Fruit fly (Drosophila melanogaster) whole organism, prepupa: ENCODE data around the gene Cpr66Cb.

Experiments
- Blimp-1 ChIP-seq: fragments of 200-800 bp; sonication (Bioruptor generic); optimal IDR thresholded peaks from 3 replicates; lab custom pipeline; 2017; ENCODE audit warnings: missing biosample characterization, missing genetic modification characterization, mild to moderate bottlenecking, moderate library complexity, missing genetic modification reagents
- CG11762 ChIP-seq: fragments of 200-800 bp; sonication (Bioruptor generic); optimal IDR thresholded peaks from 3 replicates; lab custom pipeline; 2016; ENCODE audit warnings: missing biosample characterization, missing genetic modification characterization; ENCODE audit not compliant: insufficient read depth
- CG15336 ChIP-seq: fragments of 200-800 bp; sonication (Bioruptor generic); IDR thresholded peaks from 2 replicates; pipeline ENCODE4 v1.3.6; 2022; ENCODE audit warnings: missing biosample characterization, missing genetic modification characterization
- CG1621 ChIP-seq: fragments of 200-800 bp; sonication (Bioruptor generic); optimal IDR thresholded peaks from 3 replicates; lab custom pipeline; 2018; ENCODE audit warnings: missing biosample characterization, mild to moderate bottlenecking, missing genetic modification characterization
- CG16779 ChIP-seq: fragments of 200-800 bp; sonication (Bioruptor generic); optimal IDR thresholded peaks from 3 replicates; lab custom pipeline; 2017; ENCODE audit warnings: missing biosample characterization, mild to moderate bottlenecking, missing genetic modification characterization
- CG31627 ChIP-seq: fragments of 200-800 bp; sonication (Bioruptor generic); optimal IDR thresholded peaks from 3 replicates; lab custom pipeline; 2016; ENCODE audit warnings: missing biosample characterization, missing genetic modification characterization
- CG32006 ChIP-seq: fragments of 200-800 bp; sonication (Bioruptor generic); optimal IDR thresholded peaks from 3 replicates; lab custom pipeline; 2017; ENCODE audit warnings: missing biosample characterization, mild to moderate bottlenecking, missing genetic modification characterization
- CG3919 ChIP-seq: fragments of 200-800 bp; sonication (Bioruptor generic); optimal IDR thresholded peaks from 3 replicates; lab custom pipeline; 2016; ENCODE audit warnings: missing biosample characterization, missing genetic modification characterization
- CG4318 ChIP-seq: fragments of 200-800 bp; sonication (Bioruptor generic); optimal IDR thresholded peaks from 3 replicates; lab custom pipeline; 2017; ENCODE audit warnings: missing biosample characterization, mild to moderate bottlenecking, missing genetic modification characterization
- CG6163 ChIP-seq: fragments of 200-800 bp; sonication (Bioruptor generic); IDR thresholded peaks from 3 replicates; pipeline ENCODE4 v1.3.6; 2022; ENCODE audit warnings: missing biosample characterization, missing genetic modification characterization
- CG6276 ChIP-seq: fragments of 200-800 bp; sonication (Bioruptor generic); optimal IDR thresholded peaks from 2 replicates; lab custom pipeline; 2017; ENCODE audit warnings: missing biosample characterization, mild to moderate bottlenecking, missing genetic modification characterization
- CG6792 ChIP-seq: fragments of 200-800 bp; sonication (Bioruptor generic); optimal IDR thresholded peaks from 3 replicates; lab custom pipeline; 2016; ENCODE audit warnings: missing biosample characterization, missing genetic modification characterization
- CG6808 ChIP-seq: fragments of 200-800 bp; sonication (Bioruptor generic); optimal IDR thresholded peaks from 3 replicates; lab custom pipeline; 2017; ENCODE audit warnings: missing biosample characterization, missing genetic modification characterization, mild to moderate bottlenecking, moderate library complexity, missing genetic modification reagents
- CG6854 ChIP-seq: fragments of 200-800 bp; sonication (Bioruptor generic); optimal IDR thresholded peaks from 2 replicates; lab custom pipeline; 2017; ENCODE audit warnings: missing biosample characterization, mild to moderate bottlenecking, missing genetic modification characterization
- CG7368 ChIP-seq: fragments of 200-800 bp; sonication (Bioruptor generic); optimal IDR thresholded peaks from 3 replicates; lab custom pipeline; 2016; ENCODE audit warnings: missing biosample characterization, missing genetic modification characterization
- CG8119 ChIP-seq: fragments of 200-800 bp; sonication (Bioruptor generic); IDR thresholded peaks from 3 replicates; pipeline ENCODE4 v1.3.6; 2022; ENCODE audit warnings: missing biosample characterization, missing genetic modification characterization
- CG8319 ChIP-seq: fragments of 200-800 bp; sonication (Bioruptor generic); optimal IDR thresholded peaks from 3 replicates; lab custom pipeline; 2016; ENCODE audit warnings: missing biosample characterization, missing genetic modification characterization
- CG8632 ChIP-seq: fragments of 200-800 bp; sonication (Bioruptor generic); optimal IDR thresholded peaks from 3 replicates; lab custom pipeline; 2016; ENCODE audit warnings: missing biosample characterization, missing genetic modification characterization
- CG9139 ChIP-seq: fragments of 200-800 bp; sonication (Bioruptor generic); optimal IDR thresholded peaks from 3 replicates; lab custom pipeline; 2017; ENCODE audit warnings: missing biosample characterization, mild to moderate bottlenecking, missing genetic modification characterization
- Eip75B ChIP-seq: fragments of 200-800 bp; sonication (Bioruptor generic); optimal IDR thresholded peaks from 3 replicates; lab custom pipeline; 2016; ENCODE audit warnings: missing biosample characterization, missing genetic modification characterization
- Eip78C ChIP-seq: fragments of 200-800 bp; sonication (Bioruptor generic); peaks from one replicate; lab custom pipeline; 2016; ENCODE audit warnings: missing biosample characterization, missing genetic modification characterization
- Ets21C ChIP-seq: fragments of 200-800 bp; sonication (Bioruptor generic); optimal IDR thresholded peaks from 3 replicates; lab custom pipeline; 2016; ENCODE audit warnings: missing biosample characterization, missing genetic modification characterization
- Ets96B ChIP-seq: fragments of 200-800 bp; optimal IDR thresholded peaks from 2 replicates; lab custom pipeline; 2019; ENCODE audit warnings: missing biosample characterization, mild to moderate bottlenecking, missing genetic modification characterization, moderate library complexity
- Gug ChIP-seq: fragments of 200-800 bp; sonication (Bioruptor generic); IDR thresholded peaks from 2 replicates; pipeline ENCODE4 v1.3.6; 2022; ENCODE audit warnings: missing biosample characterization, missing genetic modification characterization
- Hr38 ChIP-seq: sonication (Bioruptor generic); optimal IDR thresholded peaks from 2 replicates; lab custom pipeline; 2016; ENCODE audit warnings: missing biosample characterization, missing genetic modification characterization
- Hr39 ChIP-seq: fragments of 200-800 bp; sonication (Bioruptor generic); optimal IDR thresholded peaks from 2 replicates; lab custom pipeline; 2016; ENCODE audit warnings: missing biosample characterization, missing genetic modification characterization
- Lpt ChIP-seq: fragments of 200-800 bp; sonication (Bioruptor generic); optimal IDR thresholded peaks from 3 replicates; lab custom pipeline; 2016; ENCODE audit warnings: missing biosample characterization, missing genetic modification characterization
- Met ChIP-seq: fragments of 200-800 bp; sonication (Bioruptor generic); optimal IDR thresholded peaks from 3 replicates; lab custom pipeline; 2016; ENCODE audit warnings: missing biosample characterization, missing genetic modification characterization
- Smox ChIP-seq: fragments of 200-800 bp; sonication (Bioruptor generic); optimal IDR thresholded peaks from 3 replicates; lab custom pipeline; 2016; ENCODE audit warnings: missing biosample characterization, missing genetic modification characterization
- Sox14 ChIP-seq: fragments of 200-800 bp; sonication (Bioruptor generic); optimal IDR thresholded peaks from 3 replicates; lab custom pipeline; 2016; ENCODE audit warnings: missing biosample characterization, missing genetic modification characterization
- Sox15 ChIP-seq: fragments of 200-800 bp; sonication (Bioruptor generic); optimal IDR thresholded peaks from 3 replicates; lab custom pipeline; 2016; ENCODE audit warnings: missing biosample characterization, missing genetic modification characterization
- achi ChIP-seq: fragments of 200-800 bp; sonication (Bioruptor generic); optimal IDR thresholded peaks from 3 replicates; lab custom pipeline; 2016; ENCODE audit warnings: missing biosample characterization, missing genetic modification characterization
- cyc ChIP-seq: fragments of 200-800 bp; sonication (Bioruptor generic); optimal IDR thresholded peaks from 3 replicates; lab custom pipeline; 2016; ENCODE audit warnings: missing biosample characterization, missing genetic modification characterization
- dsx ChIP-seq: fragments of 200-800 bp; optimal IDR thresholded peaks from 3 replicates; lab custom pipeline; 2019; ENCODE audit warnings: missing biosample characterization, mild to moderate bottlenecking, missing genetic modification characterization, moderate library complexity; ENCODE audit not compliant: poor library complexity, severe bottlenecking
- eg ChIP-seq: fragments of 200-800 bp; sonication (Bioruptor generic); IDR thresholded peaks from 3 replicates; pipeline ENCODE4 v1.3.6; 2022; ENCODE audit warnings: missing biosample characterization, missing genetic modification characterization
- fd59A ChIP-seq: fragments of 200-800 bp; sonication (Bioruptor generic); optimal IDR thresholded peaks from 2 replicates; lab custom pipeline; 2017; ENCODE audit warnings: missing biosample characterization, mild to moderate bottlenecking, missing genetic modification characterization, missing genetic modification reagents
- fd85E ChIP-seq: fragments of 200-800 bp; sonication (Bioruptor generic); optimal IDR thresholded peaks from 3 replicates; lab custom pipeline; 2016; ENCODE audit warnings: missing biosample characterization, missing genetic modification characterization
- fkh ChIP-seq: fragments of 200-800 bp; sonication (Bioruptor generic); optimal IDR thresholded peaks from 3 replicates; lab custom pipeline; 2017; ENCODE audit warnings: missing biosample characterization, mild to moderate bottlenecking, missing genetic modification characterization, moderate library complexity
- lz ChIP-seq: fragments of 200-800 bp; sonication (Bioruptor generic); optimal IDR thresholded peaks from 3 replicates; lab custom pipeline; 2016; ENCODE audit warnings: missing biosample characterization, missing genetic modification characterization
- pdm3 ChIP-seq: fragments of 200-800 bp; sonication (Bioruptor generic); optimal IDR thresholded peaks from 3 replicates; lab custom pipeline; 2016; ENCODE audit warnings: missing biosample characterization, missing genetic modification characterization
- ss ChIP-seq, 2 experiments: fragments of 200-800 bp; sonication (Bioruptor generic); optimal IDR thresholded peaks; 2 replicates in 1 of 2; 3 replicates in 1 of 2; lab custom pipeline; 2017 to 2018; ENCODE audit warnings: mild to moderate bottlenecking in 2 of 2, missing biosample characterization in 2 of 2, missing genetic modification characterization in 2 of 2, moderate library complexity in 1 of 2
- svp ChIP-seq: fragments of 200-800 bp; sonication (Bioruptor generic); peaks from one replicate; lab custom pipeline; 2016; ENCODE audit warnings: missing biosample characterization, missing genetic modification characterization
- topi ChIP-seq: fragments of 200-800 bp; sonication (Bioruptor generic); optimal IDR thresholded peaks from 3 replicates; lab custom pipeline; 2016; ENCODE audit warnings: missing biosample characterization, missing genetic modification characterization
- vri ChIP-seq: fragments of 200-800 bp; sonication (Bioruptor generic); optimal IDR thresholded peaks from 3 replicates; lab custom pipeline; 2016; ENCODE audit warnings: missing biosample characterization, mild to moderate bottlenecking, missing genetic modification characterization

Gene Cpr66Cb

DNA sequence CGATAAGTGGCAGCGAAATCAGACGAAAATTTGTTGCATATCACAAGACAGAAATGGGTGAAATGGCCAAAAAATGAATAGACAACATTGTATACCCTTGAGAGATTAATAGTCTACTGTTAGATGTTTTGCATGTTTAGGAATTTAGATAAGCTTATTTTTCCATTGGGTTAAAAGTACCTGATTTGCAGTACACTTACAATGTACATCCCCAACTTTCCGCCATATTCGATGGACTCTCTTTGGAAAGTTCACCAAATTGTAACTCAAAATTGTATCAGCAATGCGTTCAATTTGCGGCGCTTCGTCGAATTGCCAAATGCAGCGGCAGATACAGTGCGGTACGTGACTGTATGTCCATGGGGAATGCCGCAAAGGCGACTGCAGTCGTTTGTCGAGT lies 2.1 kb upstream of the Cpr66Cb start (continued):
- TF ChIP-seq fd59A, result no peak
- no peak for TF ChIP-seq Eip78C (GFP tag; lab: Kevin White, UChicago)
- no peak for TF ChIP-seq cyc (GFP tag; lab: Kevin White, UChicago)
- TF ChIP-seq topi (GFP tag; lab: Kevin White, UChicago), result no peak
- no peak for TF ChIP-seq CG6854 (GFP tag; lab: Kevin White, UChicago)
- no peak for TF ChIP-seq Smox
- TF ChIP-seq ss (GFP tag; optimal IDR thresholded peaks at IDR 0.05; lab: Kevin White, UChicago), result no peak
- no peak for TF ChIP-seq CG11762
- no peak for TF ChIP-seq CG1621 (tag; lab: Kevin White, UChicago)
- no peak for TF ChIP-seq Sox15 (GFP tag; lab: Kevin White, UChicago)
- no peak for TF ChIP-seq Sox14 (GFP tag; lab: Kevin White, UChicago)
- TF ChIP-seq Hr38 (GFP tag; lab: Kevin White, UChicago), result no peak
- TF ChIP-seq Lpt, result no peak
- no peak for TF ChIP-seq achi
- no peak for TF ChIP-seq CG16779 (tag; lab: Kevin White, UChicago)
- no peak for TF ChIP-seq pdm3 (GFP tag; lab: Kevin White, UChicago)
- TF ChIP-seq Ets21C (GFP tag; lab: Kevin White, UChicago), result no peak
- no peak for TF ChIP-seq CG3919 (GFP tag; lab: Kevin White, UChicago)
- no peak for TF ChIP-seq CG31627 (GFP tag; lab: Kevin White, UChicago)
- TF ChIP-seq CG6276 (GFP tag; lab: Kevin White, UChicago), result peak; percentile 39

DNA sequence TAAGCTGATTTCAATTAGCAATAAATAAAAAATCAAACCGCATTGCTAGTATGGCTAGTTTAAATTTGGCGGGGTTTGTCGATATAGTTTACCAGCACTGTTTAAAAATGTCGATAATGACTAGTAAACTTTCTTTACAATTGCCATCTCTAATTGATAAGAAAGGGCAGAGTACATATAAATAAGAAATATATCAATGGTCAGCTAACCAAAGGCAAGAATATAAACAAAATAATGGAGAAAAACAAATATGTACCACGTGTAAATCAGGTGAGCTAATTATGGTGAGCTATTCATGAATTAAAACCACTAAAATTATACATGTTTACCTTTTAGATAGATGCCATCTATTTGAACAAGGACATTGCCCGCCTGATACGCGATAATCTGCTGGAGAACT lies 2.4 kb downstream of the Cpr66Cb start, which contains the start of gene Pex2:
Gene Pex2 (plus strand): TSS at position 131 of the 400 bp plus-strand sequence.
- TF ChIP-seq CG6792 (no peak), CG31627 (GFP tag; lab: Kevin White, UChicago) (no peak), fkh (GFP tag; lab: Kevin White, UChicago) (peak; percentile 75), svp (GFP tag; lab: Kevin White, UChicago) (peak; percentile 98), CG16779 (tag; lab: Kevin White, UChicago) (peak; percentile 8), Met (GFP tag; lab: Kevin White, UChicago) (peak; percentile 27), CG3919 (GFP tag; lab: Kevin White, UChicago) (peak; percentile 23), dsx (GFP tag; lab: Kevin White, UChicago) (no peak), CG8632 (no peak), CG32006 (GFP tag; lab: Kevin White, UChicago) (no peak), Eip78C (GFP tag; lab: Kevin White, UChicago) (peak; percentile 79), achi (no peak), Eip75B (GFP tag; lab: Kevin White, UChicago) (no peak), CG6808 (peak; percentile 52), CG8319 (no peak)

DNA sequence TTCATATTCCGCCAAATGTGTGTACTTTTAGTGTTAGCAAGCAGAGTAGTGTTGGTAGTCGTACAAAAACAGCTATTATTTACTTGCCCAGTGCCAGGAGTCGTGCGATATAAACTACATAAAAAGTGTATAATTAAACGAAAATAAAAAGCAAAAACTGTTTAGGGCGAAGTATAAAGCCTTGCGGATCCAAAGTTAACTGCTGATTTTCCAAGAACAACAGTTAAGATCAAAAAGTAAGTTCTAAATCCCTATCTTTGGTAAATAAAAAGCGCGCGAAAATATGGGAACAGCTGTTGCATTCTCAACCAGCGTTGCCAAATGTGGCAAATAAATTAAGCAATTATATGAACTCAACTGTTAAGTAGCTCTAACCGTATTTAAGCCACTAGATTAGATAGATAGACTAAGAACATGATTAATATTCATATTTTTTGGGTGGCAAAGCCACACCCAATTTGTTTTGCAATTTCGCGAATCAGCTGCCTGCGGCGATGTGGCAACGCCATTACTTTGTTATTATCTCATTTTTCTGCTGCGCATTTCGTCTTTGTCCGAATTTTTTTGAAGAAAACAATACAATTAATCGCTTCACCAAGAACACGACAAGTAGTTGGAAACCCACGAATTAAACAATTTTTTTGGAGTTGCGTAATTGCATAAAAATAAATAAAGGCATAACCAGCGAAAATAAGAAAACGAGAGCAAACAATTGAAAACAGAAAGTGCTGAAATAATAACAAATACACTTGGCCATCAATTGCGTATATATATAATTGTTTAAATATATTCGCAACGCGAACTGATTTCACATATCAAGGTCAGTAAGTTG lies 4.0 kb downstream of the Cpr66Cb start, which contains the start of the genes Prim1 and CG7083:
Gene Prim1 (plus strand): TSS at position 51 of the 832 bp plus-strand sequence.
Gene CG7083 (plus strand): TSS at position 522 of the 832 bp plus-strand sequence.
- TF ChIP-seq Hr39 (peak; percentile 73), dsx (GFP tag; lab: Kevin White, UChicago) (no peak), vri (GFP tag; lab: Kevin White, UChicago) (peak; percentile 93), CG6854 (GFP tag; lab: Kevin White, UChicago) (peak; percentile 5), fd85E (no peak), CG3919 (GFP tag; lab: Kevin White, UChicago) (peak; percentile 63), eg (no peak), Blimp-1 (GFP tag; lab: Kevin White, UChicago) (peak; percentile 1), lz (peak; percentile 74), pdm3 (GFP tag; lab: Kevin White, UChicago) (peak; percentile 63), Sox15 (GFP tag; lab: Kevin White, UChicago) (peak; percentile 2), fkh (GFP tag; lab: Kevin White, UChicago) (peak; percentile 95), CG4318 (GFP tag; lab: Kevin White, UChicago) (no peak), CG6792 (peak; percentile 45), CG31627 (GFP tag; lab: Kevin White, UChicago) (peak; percentile 74), Met (GFP tag; lab: Kevin White, UChicago) (no peak), CG15336 (GFP tag; lab: Robert Waterston, UW) (peak; percentile 39; the same call in 1 of the 2 replicates), CG7368 (GFP tag; lab: Kevin White, UChicago) (peak; percentile 62), CG8119 (GFP tag; lab: Robert Waterston, UW) (0 out of 3 replicates have a peak, but pooled peaks have one; percentile 16), CG9139 (GFP tag; lab: Kevin White, UChicago) (no peak), achi (peak; percentile 57), Ets96B (tag; lab: Kevin White, UChicago) (peak; percentile 41), Gug (GFP tag; lab: Robert Waterston, UW) (peak; percentile 28; the same call in 1 of the 2 replicates), CG32006 (GFP tag; lab: Kevin White, UChicago) (peak; percentile 30), CG8632 (peak; percentile 9), CG6163 (no peak; the same call in 2 of the 3 replicates), CG11762 (peak; percentile 60)
